Worm (Caenorhabditis elegans): ENCODE data around the gene rcs-1.

rcs-1 gene

DNA sequence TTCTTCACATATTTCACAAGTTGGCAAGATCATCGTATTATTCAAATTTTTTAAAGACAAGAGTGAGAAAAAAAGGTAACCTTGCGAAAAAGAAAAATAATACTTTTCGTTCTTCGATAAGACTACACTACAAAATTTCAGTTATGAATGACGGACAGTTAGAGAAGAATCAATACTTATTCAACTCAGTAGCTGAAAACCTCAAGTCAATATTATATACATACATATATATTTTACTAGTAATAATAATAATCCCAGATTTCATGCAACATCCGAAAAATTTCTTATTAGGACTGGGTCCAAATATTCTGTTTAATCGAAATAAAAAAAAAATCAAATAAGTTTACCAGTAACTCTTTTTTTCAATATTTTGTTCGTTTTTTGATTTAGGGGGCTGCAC lies 2.8 kb upstream of the rcs-1 start, which contains the start of gene C28G1.6:
Gene C28G1.6 (minus strand): TSS at position 101 of the 400 bp plus-strand sequence.
- no peak for TF ChIP-seq unc-62 (GFP tag; optimal IDR thresholded peaks at IDR 0.05)

DNA sequence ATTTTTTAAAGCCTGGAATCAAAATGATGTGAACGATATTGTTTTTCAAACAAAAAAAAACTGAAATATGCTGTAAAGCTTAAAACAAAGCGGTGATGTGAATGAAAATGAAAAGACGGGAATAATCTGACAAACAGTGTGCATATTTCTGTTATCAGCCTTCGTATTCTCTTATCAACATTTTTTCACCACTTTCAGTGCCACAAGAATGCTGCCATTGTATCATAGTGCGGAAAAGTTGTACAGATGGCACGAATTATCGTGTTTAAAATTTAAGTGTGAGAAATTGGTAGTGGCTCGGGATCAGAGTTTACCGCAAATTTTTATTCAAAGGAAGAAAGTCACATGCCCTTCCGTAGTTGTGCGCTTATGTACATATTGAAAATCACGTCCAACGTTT lies 3.9 kb downstream of the rcs-1 start, which contains the start of gene ifd-1:
Gene ifd-1 (minus strand): TSS at position 12 of the 400 bp plus-strand sequence.
- no peak for TF ChIP-seq unc-62 (GFP tag; optimal IDR thresholded peaks at IDR 0.05)

DNA sequence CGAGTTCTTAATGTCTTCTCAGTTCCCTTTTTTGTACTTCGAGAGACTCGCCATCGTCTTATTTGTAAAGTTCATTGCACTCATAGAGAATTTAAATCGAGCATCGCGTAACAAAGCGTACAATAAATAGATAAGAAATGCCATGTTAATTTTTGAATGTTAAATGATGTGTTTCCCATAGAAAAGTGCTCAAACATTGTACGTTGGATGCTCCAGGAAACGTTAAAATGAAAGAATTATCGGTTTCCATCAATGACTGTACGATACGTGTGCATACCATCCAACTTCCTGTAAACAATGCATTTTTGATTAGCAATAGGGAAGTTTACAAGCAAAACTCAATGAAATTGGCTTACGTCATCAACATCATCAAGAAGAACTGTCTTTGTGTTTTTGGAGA lies 7.7 kb downstream of the rcs-1 start:
- no peak for TF ChIP-seq unc-62 (GFP tag; optimal IDR thresholded peaks at IDR 0.05)

DNA sequence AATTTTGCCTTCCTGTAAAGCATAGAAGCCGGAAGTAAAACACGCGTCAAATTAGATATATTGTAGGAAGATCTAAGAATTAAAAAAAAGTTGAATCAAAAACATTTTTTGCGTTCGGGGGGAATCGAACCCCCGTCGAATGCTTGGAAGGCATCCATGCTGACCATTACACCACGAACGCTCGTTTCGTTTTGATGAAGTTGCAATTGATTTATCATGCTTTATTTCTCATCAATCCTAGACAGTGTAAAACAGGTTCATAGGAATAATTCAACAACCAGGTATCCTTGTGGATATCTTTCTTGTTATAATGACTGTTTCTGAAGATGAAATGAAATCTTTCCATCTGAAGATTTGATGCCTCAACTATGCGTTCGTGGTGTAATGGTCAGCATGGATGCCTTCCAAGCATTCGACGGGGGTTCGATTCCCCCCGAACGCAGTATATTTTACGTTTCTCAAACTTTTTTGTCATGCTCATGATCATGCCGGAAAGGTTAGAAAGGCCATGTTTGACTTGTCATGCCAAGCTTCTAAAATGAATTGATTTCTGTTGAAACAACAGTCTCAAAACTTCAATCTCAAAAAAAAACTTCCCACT lies 8.4 kb downstream of the rcs-1 start:
- no peak for TF ChIP-seq unc-62 (GFP tag; optimal IDR thresholded peaks at IDR 0.05)

DNA sequence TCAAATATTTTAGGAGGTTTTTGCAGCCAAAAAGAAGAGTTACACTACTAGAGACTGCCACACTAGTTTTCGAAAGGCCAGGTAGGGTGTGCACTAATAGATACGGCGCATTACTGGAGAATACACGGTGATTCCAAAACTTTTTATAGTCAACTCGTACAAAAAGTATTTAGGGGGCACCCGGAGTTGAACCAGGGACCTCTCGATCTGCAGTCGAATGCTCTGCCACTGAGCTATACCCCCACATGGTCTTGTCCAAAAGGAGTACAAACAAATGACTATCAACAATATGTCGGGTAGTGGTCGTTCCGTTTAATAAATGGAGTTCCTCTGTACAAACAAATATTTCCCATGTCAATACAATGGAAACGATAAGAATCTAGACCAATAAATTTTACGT lies 10.4 kb downstream of the rcs-1 start:
- TF ChIP-seq unc-62 (GFP tag; optimal IDR thresholded peaks at IDR 0.05), result no peak

DNA sequence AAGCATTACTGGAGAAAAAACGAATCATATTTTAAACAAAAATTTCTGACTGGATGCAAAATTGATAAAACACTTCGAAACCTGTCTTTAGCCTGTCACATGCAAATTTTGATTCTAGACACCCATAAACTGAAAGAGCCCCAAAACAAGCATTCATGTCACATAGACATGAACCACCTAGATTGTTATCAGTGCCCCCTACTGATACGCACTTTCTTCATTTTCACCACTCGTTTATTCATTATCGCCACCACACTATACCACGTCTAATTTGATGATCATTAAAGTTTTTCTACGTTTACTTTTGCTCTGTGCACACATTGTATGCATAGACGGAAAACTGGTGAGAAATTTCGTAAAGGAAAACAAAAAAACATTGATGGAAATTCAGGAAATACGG lies 16.4 kb downstream of the rcs-1 start, which contains the start of gene cnnm-2:
Gene cnnm-2 (plus strand): TSS at position 190 of the 400 bp plus-strand sequence.
- TF ChIP-seq unc-62 (GFP tag; optimal IDR thresholded peaks at IDR 0.05), result no peak

DNA sequence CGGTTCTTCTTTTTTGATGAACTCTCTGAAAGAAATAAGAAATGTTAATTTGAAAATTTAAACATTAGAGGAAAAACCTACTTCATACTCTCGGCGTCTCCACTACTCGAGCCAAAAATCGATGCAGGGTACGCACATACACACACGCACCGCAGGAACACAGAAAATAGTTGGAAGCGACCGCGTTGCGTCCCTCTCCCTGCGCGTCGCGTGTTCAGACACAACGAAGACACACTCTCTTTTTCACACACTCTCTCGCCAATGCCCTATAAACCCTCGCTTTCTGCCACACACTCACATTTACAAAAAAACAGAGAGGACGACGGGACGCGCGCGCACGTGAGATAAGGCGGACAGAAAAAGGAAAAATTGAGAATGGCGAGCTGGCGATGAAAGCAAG lies 17.4 kb downstream of the rcs-1 start, which contains the start of gene R04E5.9:
Gene R04E5.9 (minus strand): TSS at position 235 of the 400 bp plus-strand sequence.
- no peak for TF ChIP-seq unc-62 (GFP tag; optimal IDR thresholded peaks at IDR 0.05)

DNA sequence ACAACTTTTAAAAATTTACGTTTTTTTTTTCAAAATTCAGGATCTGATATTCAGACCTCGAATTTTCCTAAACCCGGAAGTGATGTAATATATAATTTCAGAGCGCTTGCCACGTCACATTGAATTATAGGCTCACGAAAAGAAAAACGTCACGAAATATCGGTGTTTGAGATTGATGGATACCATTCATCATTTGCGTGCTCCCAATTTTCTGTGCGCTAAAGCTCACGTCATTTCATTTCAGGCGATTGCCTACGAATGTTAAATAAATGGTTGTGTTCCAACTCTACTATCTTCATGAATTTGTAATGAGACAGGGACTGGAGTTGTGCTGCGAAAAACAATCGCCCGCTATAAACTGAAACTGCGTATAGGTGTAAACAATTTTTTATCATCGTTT lies 19.6 kb downstream of the rcs-1 start:
- no peak for TF ChIP-seq unc-62 (GFP tag; optimal IDR thresholded peaks at IDR 0.05)

DNA sequence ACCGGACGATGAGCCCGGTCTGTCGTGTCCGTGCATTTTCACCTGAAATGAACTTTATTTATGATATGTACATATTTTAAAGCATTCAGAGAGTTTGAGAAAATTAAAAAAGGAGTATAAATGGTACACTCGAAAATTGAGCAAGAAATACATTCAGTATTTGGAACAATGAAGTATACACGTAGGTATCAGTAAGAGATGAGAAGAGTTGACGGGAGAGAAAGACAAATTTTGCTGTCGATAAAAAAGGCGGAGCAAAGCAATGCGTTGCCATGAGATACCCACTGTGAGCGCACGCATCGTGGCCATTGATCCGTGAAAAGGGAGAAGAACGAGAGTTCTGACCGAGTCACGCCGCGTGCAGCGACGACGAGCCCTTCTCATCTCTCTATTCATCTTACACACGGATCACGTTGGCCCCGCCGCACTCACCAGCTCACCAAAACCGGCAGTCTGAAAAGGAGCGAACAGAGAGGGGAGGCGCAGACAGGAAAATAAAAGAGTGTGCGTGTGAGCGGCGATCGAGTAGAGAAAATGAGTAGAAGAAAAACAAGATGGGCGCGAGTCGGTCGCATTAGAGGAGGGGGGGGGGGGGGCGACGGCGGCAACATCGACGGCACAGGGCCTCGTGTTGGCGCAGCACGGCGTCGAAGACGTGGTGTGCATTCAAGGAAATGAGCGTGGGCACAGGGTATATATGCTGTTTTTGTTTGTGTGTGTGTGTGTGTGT lies 22.1 kb downstream of the rcs-1 start, which contains the start of gene R04E5.8:
Gene R04E5.8 (minus strand): TSS at position 51 of the 730 bp plus-strand sequence.
- TF ChIP-seq unc-62 (GFP tag; optimal IDR thresholded peaks at IDR 0.05), result no peak

DNA sequence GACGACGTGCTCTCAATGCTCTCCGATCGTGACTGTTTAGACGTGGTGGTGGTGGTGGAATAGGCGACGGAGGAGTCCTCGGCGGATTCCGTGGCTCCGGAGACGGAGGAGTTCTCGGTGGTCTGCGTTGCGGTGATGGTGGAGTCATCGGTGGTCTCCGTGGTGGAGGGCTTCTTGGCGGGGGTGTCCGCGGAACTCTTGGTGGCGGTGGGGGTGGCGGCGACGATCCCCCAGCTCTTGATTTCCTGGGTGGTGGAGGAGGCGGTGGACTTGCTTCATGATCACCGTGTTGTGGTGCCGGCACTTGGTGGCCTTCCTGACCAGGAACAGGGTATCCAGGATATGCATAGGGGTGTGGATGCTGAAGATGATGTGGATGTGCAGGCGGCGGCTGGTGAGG lies 22.9 kb downstream of the rcs-1 start:
- TF ChIP-seq unc-62 (GFP tag; optimal IDR thresholded peaks at IDR 0.05), result no peak

DNA sequence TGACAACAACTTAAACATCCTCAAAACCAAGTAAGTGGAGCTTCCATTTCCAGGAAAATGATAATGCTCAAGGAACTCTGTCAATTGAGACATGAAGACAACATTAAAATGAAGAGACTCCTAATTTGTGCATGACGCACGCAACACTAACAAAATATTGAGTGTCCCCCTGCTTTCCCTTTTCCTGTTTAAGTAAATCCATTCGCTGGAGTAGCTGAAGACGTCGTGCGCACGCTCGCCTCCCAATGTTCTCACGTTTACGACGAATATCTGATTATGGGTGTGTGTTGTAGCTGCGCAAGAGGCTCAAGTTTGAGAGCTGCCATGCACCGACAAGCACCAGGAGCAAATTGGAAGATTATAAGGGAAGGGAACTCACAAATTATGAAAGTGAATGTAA lies 27.4 kb downstream of the rcs-1 start:
- TF ChIP-seq unc-62 (GFP tag; optimal IDR thresholded peaks at IDR 0.05), result no peak

DNA sequence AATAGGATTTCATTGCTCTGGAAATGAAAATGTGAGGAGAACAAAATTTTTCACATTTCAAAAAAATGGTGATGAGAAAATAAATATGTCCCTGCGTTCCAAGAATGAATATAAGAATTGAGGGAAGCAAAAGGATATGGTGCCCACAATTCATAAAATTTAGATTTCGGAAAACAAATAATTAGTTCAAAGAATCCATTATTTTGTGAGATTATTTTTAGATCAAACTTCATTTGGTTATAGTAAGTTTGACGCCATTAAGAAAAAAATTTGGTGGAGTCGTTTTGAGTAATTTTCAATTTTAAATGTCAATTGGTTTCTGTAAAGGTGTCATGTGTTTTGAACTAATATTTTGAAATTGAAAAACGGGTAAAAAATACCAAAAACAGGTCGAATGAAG lies 28.0 kb downstream of the rcs-1 start:
- no peak for TF ChIP-seq unc-62 (GFP tag; optimal IDR thresholded peaks at IDR 0.05)

DNA sequence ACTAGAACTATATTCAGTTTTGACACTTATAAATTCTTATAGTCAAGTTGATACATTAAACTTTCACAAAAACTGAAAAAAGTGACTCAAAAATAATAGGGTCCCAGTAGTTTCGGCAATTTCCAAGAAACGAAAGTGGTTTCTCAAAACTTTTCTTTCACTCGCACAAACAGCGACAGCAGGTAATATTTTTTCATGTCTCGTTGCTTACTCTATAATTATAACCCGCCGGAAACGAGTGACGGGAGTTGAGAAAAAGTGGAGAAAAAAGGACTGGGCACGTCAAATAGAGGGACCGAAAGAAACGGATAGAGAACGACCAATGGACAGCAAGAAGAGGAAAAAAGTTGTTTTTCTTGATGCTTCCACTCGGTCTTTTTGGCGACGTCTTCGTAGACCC lies 28.4 kb downstream of the rcs-1 start:
- TF ChIP-seq unc-62 (GFP tag; optimal IDR thresholded peaks at IDR 0.05), result no peak

DNA sequence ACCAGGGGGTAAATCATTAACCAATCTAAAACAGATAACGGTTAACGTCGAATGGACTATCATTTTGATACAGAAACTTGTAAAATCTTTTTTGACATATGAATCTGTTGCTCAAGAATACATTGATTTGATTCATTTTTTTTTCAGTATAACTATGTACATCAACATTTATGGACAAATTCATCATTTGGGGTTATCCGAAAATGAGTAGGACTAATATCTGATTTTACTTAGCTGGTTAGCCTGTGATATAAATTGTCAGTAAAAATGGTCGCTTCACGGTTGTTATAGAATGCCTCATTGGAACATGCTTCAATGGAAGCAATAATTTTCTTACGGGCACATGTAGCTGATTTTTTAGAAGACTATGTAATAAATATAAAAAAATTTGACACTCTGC lies 30.7 kb downstream of the rcs-1 start:
- TF ChIP-seq unc-62 (GFP tag; optimal IDR thresholded peaks at IDR 0.05), result no peak

DNA sequence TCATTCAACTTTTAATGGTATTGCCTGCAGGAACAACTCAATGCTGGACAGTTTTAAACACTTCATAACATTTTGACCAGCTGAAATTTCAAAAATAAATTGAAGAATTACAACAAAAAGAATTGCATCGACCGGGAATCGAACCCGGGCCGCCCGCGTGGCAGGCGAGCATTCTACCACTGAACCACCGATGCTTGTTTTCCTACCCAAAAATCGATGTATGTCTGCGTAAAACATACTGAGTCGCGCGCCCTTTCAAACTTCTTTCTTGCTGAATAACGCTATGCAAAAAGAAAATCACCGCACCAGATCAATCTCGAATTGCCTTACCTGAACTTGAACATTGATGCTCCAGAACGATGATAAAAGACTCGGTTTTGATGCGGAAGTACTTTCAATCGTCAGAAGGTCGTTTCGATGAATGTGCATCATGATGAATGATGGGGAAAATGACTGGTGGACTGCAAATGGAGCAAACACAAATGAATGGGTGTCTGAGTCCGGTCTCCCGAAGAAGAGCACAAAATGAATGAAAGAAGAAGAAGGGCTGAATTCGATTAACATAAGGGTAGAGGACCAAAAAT lies 31.5 kb downstream of the rcs-1 start, which contains the start of gene R04E5.7:
Gene R04E5.7 (minus strand): TSS at position 564 of the 584 bp plus-strand sequence.
- no peak for TF ChIP-seq unc-62 (GFP tag; optimal IDR thresholded peaks at IDR 0.05)

DNA sequence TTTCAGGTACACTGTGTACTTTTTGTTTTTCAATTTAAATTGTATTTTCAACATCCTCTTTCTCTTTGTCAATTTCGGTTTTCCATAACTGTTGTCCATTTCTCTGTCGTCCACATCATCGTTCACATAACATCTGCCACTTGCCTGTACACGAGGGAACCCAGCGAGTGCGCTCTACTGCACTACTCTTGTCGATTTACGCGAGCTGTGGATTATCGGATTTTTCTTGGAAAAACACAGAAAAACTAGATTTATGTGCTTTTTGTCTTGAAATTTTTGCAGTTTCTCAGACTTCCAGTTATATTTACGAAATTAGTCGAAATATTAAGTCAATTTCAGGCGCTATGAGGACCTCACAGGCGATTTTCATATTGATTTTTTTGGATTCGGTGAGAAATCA lies 36.5 kb downstream of the rcs-1 start, which contains the start of gene chup-1:
Gene chup-1 (plus strand): TSS at position 340 of the 400 bp plus-strand sequence.
- TF ChIP-seq unc-62 (GFP tag; optimal IDR thresholded peaks at IDR 0.05), result no peak

DNA sequence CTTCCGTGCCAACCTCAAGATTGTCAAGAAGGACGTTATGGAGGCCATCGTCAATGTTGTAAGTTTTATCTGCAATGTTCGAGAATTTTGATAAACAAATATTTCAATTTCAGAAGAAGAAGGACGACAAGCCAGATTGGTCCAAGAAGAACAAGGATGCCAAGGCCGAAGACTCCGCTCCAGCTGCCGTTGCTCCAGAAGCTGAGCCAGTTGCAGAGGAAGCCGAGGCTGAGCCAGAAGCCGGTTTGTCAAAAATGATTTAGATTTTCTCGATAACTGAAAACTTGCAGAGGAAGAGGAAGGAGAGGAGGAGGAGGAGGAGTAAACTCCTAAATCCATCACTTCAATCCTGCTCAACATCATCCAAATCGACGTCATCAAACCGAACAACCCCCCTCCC lies 38.2 kb downstream of the rcs-1 start:
- no peak for TF ChIP-seq unc-62 (GFP tag; optimal IDR thresholded peaks at IDR 0.05)

Data from whole organism, dauer.